Worm (Caenorhabditis elegans): ENCODE results near the gene T28D6.4.
A peak's percentile ranks its signal among the peaks of the same experiment; 100 is the strongest.

Gene T28D6.4

ce11 chrIII:11318131-11318530 lies 42.1 kb upstream of the T28D6.4 start, which contains the start of gene teg-1:
Gene teg-1, minus strand, starts transcription at chrIII:11318231.
- TF ChIP-seq mab-5 (tag; optimal IDR thresholded peaks at IDR 0.05) (no peak), nhr-23 (tag; optimal IDR thresholded peaks at IDR 0.05) (no peak), ztf-1 (GFP tag; conservative IDR thresholded peaks at IDR 0.05) (no peak)

ce11 chrIII:11324093-11324492 lies 36.2 kb upstream of the T28D6.4 start:
- TF ChIP-seq fos-1 (tag; optimal IDR thresholded peaks at IDR 0.05) (no peak), dmd-4 (tag; optimal IDR thresholded peaks at IDR 0.05) (no peak), elt-3 (tag; optimal IDR thresholded peaks at IDR 0.05) (no peak), alr-1 (tag; optimal IDR thresholded peaks at IDR 0.05) (no peak), mab-5 (tag; optimal IDR thresholded peaks at IDR 0.05) (no peak), nhr-21 (tag; optimal IDR thresholded peaks at IDR 0.05) (no peak), nhr-23 (tag; optimal IDR thresholded peaks at IDR 0.05) (no peak)

- TF ChIP-seq ztf-1 (GFP tag; conservative IDR thresholded peaks at IDR 0.05) (no peak), lin-11 (tag; optimal IDR thresholded peaks at IDR 0.05) (no peak), unc-55 (GFP tag; optimal IDR thresholded peaks at IDR 0.05) (peak; percentile 70), snpc-4 (tag; optimal IDR thresholded peaks at IDR 0.05) (no peak), C34F6.9 (tag; optimal IDR thresholded peaks at IDR 0.05) (no peak), lin-13 (GFP tag; optimal IDR thresholded peaks at IDR 0.05) (no peak), sma-9 (GFP tag; optimal IDR thresholded peaks at IDR 0.05) (no peak), sma-9 (tag; optimal IDR thresholded peaks at IDR 0.05) (no peak)
These were observed 27.9 kb upstream of the T28D6.4 start for ce11 chrIII:11332306-11332705.

ce11 chrIII:11333032-11333732 lies 27.1 kb upstream of the T28D6.4 start, which contains the start of gene T28D6.5:
Gene T28D6.5, plus strand, starts transcription at chrIII:11333682.
- no peak for TF ChIP-seq ama-1 (optimal IDR thresholded peaks at IDR 0.05)
- peak; percentile 8 for TF ChIP-seq zag-1 (tag; optimal IDR thresholded peaks at IDR 0.05)

- TF ChIP-seq sma-3 (GFP tag; optimal IDR thresholded peaks at IDR 0.05) (no peak), aly-2 (tag; optimal IDR thresholded peaks at IDR 0.05) (no peak), unc-55 (GFP tag; optimal IDR thresholded peaks at IDR 0.05) (peak; percentile 75), peb-1 (tag; optimal IDR thresholded peaks at IDR 0.05) (no peak), ZK546.5 (tag; optimal IDR thresholded peaks at IDR 0.05) (no peak), F13H6.1 (tag; optimal IDR thresholded peaks at IDR 0.05) (peak; percentile 23), sma-9 (GFP tag; optimal IDR thresholded peaks at IDR 0.05) (no peak), sma-9 (tag; optimal IDR thresholded peaks at IDR 0.05) (no peak), gmeb-1 (tag; optimal IDR thresholded peaks at IDR 0.05) (no peak), nhr-11 (tag; optimal IDR thresholded peaks at IDR 0.05) (no peak), ztf-1 (GFP tag; conservative IDR thresholded peaks at IDR 0.05) (no peak), fos-1 (tag; optimal IDR thresholded peaks at IDR 0.05) (no peak), nhr-129 (tag; optimal IDR thresholded peaks at IDR 0.05) (peak; percentile 53), crh-2 (tag; optimal IDR thresholded peaks at IDR 0.05) (peak; percentile 18), C34F6.9 (tag; optimal IDR thresholded peaks at IDR 0.05) (peak; percentile 66), nhr-6 (tag; optimal IDR thresholded peaks at IDR 0.05) (no peak), lsy-2 (tag; optimal IDR thresholded peaks at IDR 0.05) (peak in 1 of 2 experiments; percentile 53), zag-1 (tag; optimal IDR thresholded peaks at IDR 0.05) (peak; percentile 43), elt-1 (tag; optimal IDR thresholded peaks at IDR 0.05) (no peak), nhr-25 (tag; optimal IDR thresholded peaks at IDR 0.05) (no peak), blmp-1 (tag; optimal IDR thresholded peaks at IDR 0.05; ENCODE audit: insufficient read depth) (no peak), sem-4 (tag; optimal IDR thresholded peaks at IDR 0.05) (peak; percentile 57), elt-3 (tag; optimal IDR thresholded peaks at IDR 0.05) (no peak), mbf-1 (tag; optimal IDR thresholded peaks at IDR 0.05) (no peak), unc-39 (tag; optimal IDR thresholded peaks at IDR 0.05) (no peak), egl-27 (tag; optimal IDR thresholded peaks at IDR 0.05) (no peak), mdl-1 (tag; optimal IDR thresholded peaks at IDR 0.05) (peak in 1 of 2 experiments; percentile 6), ceh-16 (tag; optimal IDR thresholded peaks at IDR 0.05) (no peak), nhr-21 (tag; optimal IDR thresholded peaks at IDR 0.05) (no peak), ama-1 (optimal IDR thresholded peaks at IDR 0.05) (no peak), unc-62 (GFP tag; optimal IDR thresholded peaks at IDR 0.05) (no peak), ztf-11 (tag; optimal IDR thresholded peaks at IDR 0.05) (no peak)
These were observed 25.9 kb upstream of the T28D6.4 start for ce11 chrIII:11334346-11334745.
